Worm (Caenorhabditis elegans): Measurements from ENCODE around the gene fut-5.

fut-5 gene

DNA sequence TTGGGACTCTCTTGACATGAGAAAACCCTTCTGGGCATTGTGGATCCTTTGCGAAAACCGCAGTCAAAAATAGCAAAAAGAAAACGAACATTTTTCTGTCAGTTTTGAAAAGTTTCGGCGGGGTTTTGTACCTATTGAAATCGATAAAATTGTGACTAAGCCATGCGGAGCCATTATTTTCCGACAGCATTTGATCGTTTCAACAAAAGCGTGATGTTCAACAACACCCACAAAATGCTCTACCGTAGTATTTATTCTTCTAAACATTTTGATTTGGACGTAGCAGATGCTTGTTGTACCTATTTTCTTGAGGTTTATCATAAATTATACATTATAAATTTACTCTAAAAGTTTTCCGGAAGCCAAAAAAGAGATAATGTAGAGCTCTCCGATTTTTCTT is 51.0 kb downstream of the fut-5 start, which contains the start of gene clec-136:
Gene clec-136 (minus strand): TSS at position 101 of the 400 bp plus-strand sequence.
- no peak for TF ChIP-seq ztf-23 (GFP tag; IDR thresholded peaks at IDR 0.05)
- TF ChIP-seq ztf-29 (GFP tag; IDR thresholded peaks at IDR 0.05): no peak
- TF ChIP-seq flt-1 (GFP tag; IDR thresholded peaks at IDR 0.05): no peak
- no peak for TF ChIP-seq T22C8.4 (GFP tag; IDR thresholded peaks at IDR 0.05)
- no peak for TF ChIP-seq med-1 (GFP tag; optimal IDR thresholded peaks at IDR 0.05; ENCODE audit: insufficient read depth)
- TF ChIP-seq cog-1 (tag; optimal IDR thresholded peaks at IDR 0.05): no peak
- TF ChIP-seq klf-2 (GFP tag; conservative IDR thresholded peaks at IDR 0.05): no peak
- TF ChIP-seq tab-1 (GFP tag; IDR thresholded peaks at IDR 0.05): no peak
- TF ChIP-seq ref-1 (GFP tag; conservative IDR thresholded peaks at IDR 0.05): no peak
